Fruit fly (Drosophila melanogaster) whole organism, prepupa: Measurements from ENCODE around the gene Pph13.

Source experiments
- Blimp-1 ChIP-seq: fragments of 200-800 bp; sonication (Bioruptor generic); optimal IDR thresholded peaks from 3 replicates; lab custom pipeline; 2017; ENCODE audit warnings: missing biosample characterization, missing genetic modification characterization, mild to moderate bottlenecking, moderate library complexity, missing genetic modification reagents
- CG10631 ChIP-seq: fragments of 200-800 bp; sonication (Bioruptor generic); optimal IDR thresholded peaks from 2 replicates; lab custom pipeline; 2016; ENCODE audit warnings: missing biosample characterization, missing genetic modification characterization
- CG10669 ChIP-seq: fragments of 200-800 bp; sonication (Bioruptor generic); optimal IDR thresholded peaks from 3 replicates; lab custom pipeline; 2018; ENCODE audit warnings: missing biosample characterization, mild to moderate bottlenecking, missing genetic modification characterization, moderate library complexity
- CG11294 ChIP-seq: fragments of 200-800 bp; sonication (Bioruptor generic); IDR thresholded peaks from 2 replicates; pipeline ENCODE4 v1.3.6; 2022; ENCODE audit warnings: missing biosample characterization, missing genetic modification characterization
- CG11762 ChIP-seq: fragments of 200-800 bp; sonication (Bioruptor generic); optimal IDR thresholded peaks from 3 replicates; lab custom pipeline; 2016; ENCODE audit warnings: missing biosample characterization, missing genetic modification characterization; ENCODE audit not compliant: insufficient read depth
- CG11902 ChIP-seq: fragments of 200-800 bp; sonication (Bioruptor generic); optimal IDR thresholded peaks from 3 replicates; lab custom pipeline; 2016; ENCODE audit warnings: missing biosample characterization, missing genetic modification characterization
- CG15336 ChIP-seq: fragments of 200-800 bp; sonication (Bioruptor generic); IDR thresholded peaks from 2 replicates; pipeline ENCODE4 v1.3.6; 2022; ENCODE audit warnings: missing biosample characterization, missing genetic modification characterization
- CG1621 ChIP-seq: fragments of 200-800 bp; sonication (Bioruptor generic); optimal IDR thresholded peaks from 3 replicates; lab custom pipeline; 2018; ENCODE audit warnings: missing biosample characterization, mild to moderate bottlenecking, missing genetic modification characterization
- CG16779 ChIP-seq: fragments of 200-800 bp; sonication (Bioruptor generic); optimal IDR thresholded peaks from 3 replicates; lab custom pipeline; 2017; ENCODE audit warnings: missing biosample characterization, mild to moderate bottlenecking, missing genetic modification characterization
- CG3032 ChIP-seq: fragments of 200-800 bp; optimal IDR thresholded peaks from 2 replicates; lab custom pipeline; 2019; ENCODE audit warnings: missing biosample characterization, mild to moderate bottlenecking, missing genetic modification characterization, moderate library complexity
- CG31627 ChIP-seq: fragments of 200-800 bp; sonication (Bioruptor generic); optimal IDR thresholded peaks from 3 replicates; lab custom pipeline; 2016; ENCODE audit warnings: missing biosample characterization, missing genetic modification characterization
- CG32006 ChIP-seq: fragments of 200-800 bp; sonication (Bioruptor generic); optimal IDR thresholded peaks from 3 replicates; lab custom pipeline; 2017; ENCODE audit warnings: missing biosample characterization, mild to moderate bottlenecking, missing genetic modification characterization
- CG3919 ChIP-seq: fragments of 200-800 bp; sonication (Bioruptor generic); optimal IDR thresholded peaks from 3 replicates; lab custom pipeline; 2016; ENCODE audit warnings: missing biosample characterization, missing genetic modification characterization
- CG4318 ChIP-seq: fragments of 200-800 bp; sonication (Bioruptor generic); optimal IDR thresholded peaks from 3 replicates; lab custom pipeline; 2017; ENCODE audit warnings: missing biosample characterization, mild to moderate bottlenecking, missing genetic modification characterization
- CG6163 ChIP-seq: fragments of 200-800 bp; sonication (Bioruptor generic); IDR thresholded peaks from 3 replicates; pipeline ENCODE4 v1.3.6; 2022; ENCODE audit warnings: missing biosample characterization, missing genetic modification characterization
- CG6276 ChIP-seq: fragments of 200-800 bp; sonication (Bioruptor generic); optimal IDR thresholded peaks from 2 replicates; lab custom pipeline; 2017; ENCODE audit warnings: missing biosample characterization, mild to moderate bottlenecking, missing genetic modification characterization
- CG6792 ChIP-seq: fragments of 200-800 bp; sonication (Bioruptor generic); optimal IDR thresholded peaks from 3 replicates; lab custom pipeline; 2016; ENCODE audit warnings: missing biosample characterization, missing genetic modification characterization
- CG6808 ChIP-seq: fragments of 200-800 bp; sonication (Bioruptor generic); optimal IDR thresholded peaks from 3 replicates; lab custom pipeline; 2017; ENCODE audit warnings: missing biosample characterization, missing genetic modification characterization, mild to moderate bottlenecking, moderate library complexity, missing genetic modification reagents
- CG8119 ChIP-seq: fragments of 200-800 bp; sonication (Bioruptor generic); IDR thresholded peaks from 3 replicates; pipeline ENCODE4 v1.3.6; 2022; ENCODE audit warnings: missing biosample characterization, missing genetic modification characterization
- CG8319 ChIP-seq: fragments of 200-800 bp; sonication (Bioruptor generic); optimal IDR thresholded peaks from 3 replicates; lab custom pipeline; 2016; ENCODE audit warnings: missing biosample characterization, missing genetic modification characterization
- CG9139 ChIP-seq: fragments of 200-800 bp; sonication (Bioruptor generic); optimal IDR thresholded peaks from 3 replicates; lab custom pipeline; 2017; ENCODE audit warnings: missing biosample characterization, mild to moderate bottlenecking, missing genetic modification characterization
- Eip75B ChIP-seq: fragments of 200-800 bp; sonication (Bioruptor generic); optimal IDR thresholded peaks from 3 replicates; lab custom pipeline; 2016; ENCODE audit warnings: missing biosample characterization, missing genetic modification characterization
- Eip78C ChIP-seq: fragments of 200-800 bp; sonication (Bioruptor generic); peaks from one replicate; lab custom pipeline; 2016; ENCODE audit warnings: missing biosample characterization, missing genetic modification characterization
- Eip93F ChIP-seq: fragments of 200-800 bp; sonication (Bioruptor generic); optimal IDR thresholded peaks from 2 replicates; lab custom pipeline; 2016; ENCODE audit warnings: missing biosample characterization, mild to moderate bottlenecking, missing genetic modification characterization
- Ets21C ChIP-seq: fragments of 200-800 bp; sonication (Bioruptor generic); optimal IDR thresholded peaks from 3 replicates; lab custom pipeline; 2016; ENCODE audit warnings: missing biosample characterization, missing genetic modification characterization
- Ets96B ChIP-seq: fragments of 200-800 bp; optimal IDR thresholded peaks from 2 replicates; lab custom pipeline; 2019; ENCODE audit warnings: missing biosample characterization, mild to moderate bottlenecking, missing genetic modification characterization, moderate library complexity
- Gug ChIP-seq: fragments of 200-800 bp; sonication (Bioruptor generic); IDR thresholded peaks from 2 replicates; pipeline ENCODE4 v1.3.6; 2022; ENCODE audit warnings: missing biosample characterization, missing genetic modification characterization
- Hr38 ChIP-seq: sonication (Bioruptor generic); optimal IDR thresholded peaks from 2 replicates; lab custom pipeline; 2016; ENCODE audit warnings: missing biosample characterization, missing genetic modification characterization
- Hr39 ChIP-seq: fragments of 200-800 bp; sonication (Bioruptor generic); optimal IDR thresholded peaks from 2 replicates; lab custom pipeline; 2016; ENCODE audit warnings: missing biosample characterization, missing genetic modification characterization
- Lpt ChIP-seq: fragments of 200-800 bp; sonication (Bioruptor generic); optimal IDR thresholded peaks from 3 replicates; lab custom pipeline; 2016; ENCODE audit warnings: missing biosample characterization, missing genetic modification characterization
- Smox ChIP-seq: fragments of 200-800 bp; sonication (Bioruptor generic); optimal IDR thresholded peaks from 3 replicates; lab custom pipeline; 2016; ENCODE audit warnings: missing biosample characterization, missing genetic modification characterization
- Sox102F ChIP-seq: fragments of 200-800 bp; sonication (Bioruptor generic); optimal IDR thresholded peaks from 2 replicates; lab custom pipeline; 2016; ENCODE audit warnings: missing biosample characterization, mild to moderate bottlenecking, missing genetic modification characterization
- Sox14 ChIP-seq: fragments of 200-800 bp; sonication (Bioruptor generic); optimal IDR thresholded peaks from 3 replicates; lab custom pipeline; 2016; ENCODE audit warnings: missing biosample characterization, missing genetic modification characterization
- Sox15 ChIP-seq: fragments of 200-800 bp; sonication (Bioruptor generic); optimal IDR thresholded peaks from 3 replicates; lab custom pipeline; 2016; ENCODE audit warnings: missing biosample characterization, missing genetic modification characterization
- achi ChIP-seq: fragments of 200-800 bp; sonication (Bioruptor generic); optimal IDR thresholded peaks from 3 replicates; lab custom pipeline; 2016; ENCODE audit warnings: missing biosample characterization, missing genetic modification characterization
- acj6 ChIP-seq: fragments of 200-800 bp; sonication (Bioruptor generic); optimal IDR thresholded peaks from 3 replicates; lab custom pipeline; 2016; ENCODE audit warnings: missing biosample characterization, missing genetic modification characterization
- cyc ChIP-seq: fragments of 200-800 bp; sonication (Bioruptor generic); optimal IDR thresholded peaks from 3 replicates; lab custom pipeline; 2016; ENCODE audit warnings: missing biosample characterization, missing genetic modification characterization
- dac ChIP-seq: fragments of 200-800 bp; sonication (Bioruptor generic); optimal IDR thresholded peaks from 2 replicates; lab custom pipeline; 2017; ENCODE audit warnings: missing biosample characterization, mild to moderate bottlenecking, missing genetic modification characterization
- dsx ChIP-seq: fragments of 200-800 bp; optimal IDR thresholded peaks from 3 replicates; lab custom pipeline; 2019; ENCODE audit warnings: missing biosample characterization, mild to moderate bottlenecking, missing genetic modification characterization, moderate library complexity; ENCODE audit not compliant: poor library complexity, severe bottlenecking
- esn ChIP-seq: fragments of 200-800 bp; sonication (Bioruptor generic); optimal IDR thresholded peaks from 2 replicates; lab custom pipeline; 2016; ENCODE audit warnings: missing biosample characterization, mild to moderate bottlenecking, missing genetic modification characterization, moderate library complexity
- fd59A ChIP-seq: fragments of 200-800 bp; sonication (Bioruptor generic); optimal IDR thresholded peaks from 2 replicates; lab custom pipeline; 2017; ENCODE audit warnings: missing biosample characterization, mild to moderate bottlenecking, missing genetic modification characterization, missing genetic modification reagents
- fd85E ChIP-seq: fragments of 200-800 bp; sonication (Bioruptor generic); optimal IDR thresholded peaks from 3 replicates; lab custom pipeline; 2016; ENCODE audit warnings: missing biosample characterization, missing genetic modification characterization
- fkh ChIP-seq: fragments of 200-800 bp; sonication (Bioruptor generic); optimal IDR thresholded peaks from 3 replicates; lab custom pipeline; 2017; ENCODE audit warnings: missing biosample characterization, mild to moderate bottlenecking, missing genetic modification characterization, moderate library complexity
- lz ChIP-seq: fragments of 200-800 bp; sonication (Bioruptor generic); optimal IDR thresholded peaks from 3 replicates; lab custom pipeline; 2016; ENCODE audit warnings: missing biosample characterization, missing genetic modification characterization
- net ChIP-seq: fragments of 200-800 bp; sonication (Bioruptor generic); optimal IDR thresholded peaks from 3 replicates; lab custom pipeline; 2016; ENCODE audit warnings: missing biosample characterization, missing genetic modification characterization
- pdm3 ChIP-seq: fragments of 200-800 bp; sonication (Bioruptor generic); optimal IDR thresholded peaks from 3 replicates; lab custom pipeline; 2016; ENCODE audit warnings: missing biosample characterization, missing genetic modification characterization
- salr ChIP-seq, 2 experiments: fragments of 200-800 bp; sonication (Bioruptor generic); optimal IDR thresholded peaks; 3 replicates each; lab custom pipeline; 2016 to 2018; ENCODE audit warnings: missing biosample characterization in 2 of 2, missing genetic modification characterization in 2 of 2, mild to moderate bottlenecking in 1 of 2
- spab ChIP-seq: fragments of 200-800 bp; sonication (Bioruptor generic); optimal IDR thresholded peaks from 2 replicates; lab custom pipeline; 2017; ENCODE audit warnings: missing biosample characterization, mild to moderate bottlenecking, missing genetic modification characterization, missing genetic modification reagents
- ss ChIP-seq, 2 experiments: fragments of 200-800 bp; sonication (Bioruptor generic); optimal IDR thresholded peaks; 2 replicates in 1 of 2; 3 replicates in 1 of 2; lab custom pipeline; 2017 to 2018; ENCODE audit warnings: mild to moderate bottlenecking in 2 of 2, missing biosample characterization in 2 of 2, missing genetic modification characterization in 2 of 2, moderate library complexity in 1 of 2
- svp ChIP-seq: fragments of 200-800 bp; sonication (Bioruptor generic); peaks from one replicate; lab custom pipeline; 2016; ENCODE audit warnings: missing biosample characterization, missing genetic modification characterization
- topi ChIP-seq: fragments of 200-800 bp; sonication (Bioruptor generic); optimal IDR thresholded peaks from 3 replicates; lab custom pipeline; 2016; ENCODE audit warnings: missing biosample characterization, missing genetic modification characterization
- vri ChIP-seq: fragments of 200-800 bp; sonication (Bioruptor generic); optimal IDR thresholded peaks from 3 replicates; lab custom pipeline; 2016; ENCODE audit warnings: missing biosample characterization, mild to moderate bottlenecking, missing genetic modification characterization

The Pph13 gene

dm6 chr2L:574226-574625 is 3.1 kb upstream of the Pph13 start, which contains the start of the genes Ipk2 and cold:
Gene Ipk2, minus strand, starts transcription at chr2L:574264.
Gene cold, plus strand, starts transcription at chr2L:574291.
- TF ChIP-seq CG16779 (tag; lab: Kevin White, UChicago), result no peak
- TF ChIP-seq fkh, result peak; percentile 96
- no peak for TF ChIP-seq CG6808
- peak; percentile 76 for TF ChIP-seq topi
- peak; percentile 57 for TF ChIP-seq CG11762 (GFP tag; lab: Kevin White, UChicago)
- TF ChIP-seq salr (GFP tag; optimal IDR thresholded peaks at IDR 0.05; lab: Kevin White, UChicago), result peak in 1 of 2 experiments; percentile 65
- TF ChIP-seq CG8319 (GFP tag; lab: Kevin White, UChicago), result no peak
- TF ChIP-seq ss (GFP tag; optimal IDR thresholded peaks at IDR 0.05; lab: Kevin White, UChicago), result no peak
- peak; percentile 66 for TF ChIP-seq CG6792
- TF ChIP-seq CG32006 (GFP tag; lab: Kevin White, UChicago), result no peak
- TF ChIP-seq esn (GFP tag; lab: Kevin White, UChicago), result peak; percentile 84
- peak; percentile 63 for TF ChIP-seq Ets96B (tag; lab: Kevin White, UChicago)
- TF ChIP-seq CG15336 (GFP tag; lab: Robert Waterston, UW), result peak; percentile 39; the same call in 1 of the 2 replicates
- TF ChIP-seq CG6276 (GFP tag; lab: Kevin White, UChicago), result no peak
- peak; percentile 87 for TF ChIP-seq lz (GFP tag; lab: Kevin White, UChicago)
- TF ChIP-seq spab (GFP tag; lab: Kevin White, UChicago), result no peak
- TF ChIP-seq fd59A (GFP tag; lab: Kevin White, UChicago), result peak; percentile 62
- TF ChIP-seq CG4318 (GFP tag; lab: Kevin White, UChicago), result no peak
- TF ChIP-seq fd85E (GFP tag; lab: Kevin White, UChicago), result no peak
- no peak for TF ChIP-seq pdm3 (GFP tag; lab: Kevin White, UChicago)
- TF ChIP-seq Ets21C (GFP tag; lab: Kevin White, UChicago), result no peak
- TF ChIP-seq acj6 (GFP tag; lab: Kevin White, UChicago), result no peak
- peak; percentile 60; the same call in 1 of the 2 replicates for TF ChIP-seq Gug
- peak; percentile 80 for TF ChIP-seq CG3032 (tag; lab: Kevin White, UChicago)
- 0 out of 2 replicates have a peak, but pooled peaks have one; percentile 45 for TF ChIP-seq CG11294 (GFP tag; lab: Robert Waterston, UW)
- peak; percentile 83 for TF ChIP-seq CG3919 (GFP tag; lab: Kevin White, UChicago)
- TF ChIP-seq dsx (GFP tag; lab: Kevin White, UChicago), result peak; percentile 93
- TF ChIP-seq dac (GFP tag; lab: Kevin White, UChicago), result no peak
- TF ChIP-seq Hr39, result peak; percentile 82
- peak; percentile 65 for TF ChIP-seq Lpt (GFP tag; lab: Kevin White, UChicago)
- peak; percentile 86 for TF ChIP-seq Sox14 (GFP tag; lab: Kevin White, UChicago)
- peak; percentile 91 for TF ChIP-seq svp (GFP tag; lab: Kevin White, UChicago)
- TF ChIP-seq CG11902 (GFP tag; lab: Kevin White, UChicago), result no peak
- peak; percentile 65; the same call in 2 of the 3 replicates for TF ChIP-seq CG6163 (GFP tag; lab: Robert Waterston, UW)
- no peak for TF ChIP-seq Hr38 (GFP tag; lab: Kevin White, UChicago)
- TF ChIP-seq CG31627 (GFP tag; lab: Kevin White, UChicago), result peak; percentile 87
- peak; percentile 45 for TF ChIP-seq Eip93F (GFP tag; lab: Kevin White, UChicago)
- TF ChIP-seq Eip78C (GFP tag; lab: Kevin White, UChicago), result peak; percentile 93
- TF ChIP-seq Eip75B, result no peak
- TF ChIP-seq Sox15, result peak; percentile 74
- no peak for TF ChIP-seq vri (GFP tag; lab: Kevin White, UChicago)
- peak; percentile 81 for TF ChIP-seq achi (GFP tag; lab: Kevin White, UChicago)
- no peak for TF ChIP-seq CG10669 (GFP tag; lab: Kevin White, UChicago)
- no peak for TF ChIP-seq CG1621 (tag; lab: Kevin White, UChicago)
- peak; percentile 47 for TF ChIP-seq Blimp-1 (GFP tag; lab: Kevin White, UChicago)
- TF ChIP-seq net (GFP tag; lab: Kevin White, UChicago), result no peak
- TF ChIP-seq Smox, result no peak
- TF ChIP-seq Sox102F (GFP tag; lab: Kevin White, UChicago), result no peak
- peak; percentile 83 for TF ChIP-seq cyc
- TF ChIP-seq CG8119 (GFP tag; lab: Robert Waterston, UW), result peak; percentile 57; the same call in 2 of the 3 replicates
- no peak for TF ChIP-seq CG10631 (GFP tag; lab: Kevin White, UChicago)
- TF ChIP-seq CG9139 (GFP tag; lab: Kevin White, UChicago), result no peak
